Worm (Caenorhabditis elegans) whole organism, L2 larva: Measurements from ENCODE around the gene ZK507.1.

Experiments used
- elt-1 ChIP-seq: fragments of 150-350 bp; optimal IDR thresholded peaks from 2 replicates; lab custom pipeline; 2014; ENCODE audit warnings: missing biosample characterization, missing genetic modification characterization
- unc-62 ChIP-seq: fragments of 150-350 bp; optimal IDR thresholded peaks from 2 replicates; lab custom pipeline; 2014; ENCODE audit warnings: missing biosample characterization, missing genetic modification reagents, missing genetic modification characterization

DNA sequence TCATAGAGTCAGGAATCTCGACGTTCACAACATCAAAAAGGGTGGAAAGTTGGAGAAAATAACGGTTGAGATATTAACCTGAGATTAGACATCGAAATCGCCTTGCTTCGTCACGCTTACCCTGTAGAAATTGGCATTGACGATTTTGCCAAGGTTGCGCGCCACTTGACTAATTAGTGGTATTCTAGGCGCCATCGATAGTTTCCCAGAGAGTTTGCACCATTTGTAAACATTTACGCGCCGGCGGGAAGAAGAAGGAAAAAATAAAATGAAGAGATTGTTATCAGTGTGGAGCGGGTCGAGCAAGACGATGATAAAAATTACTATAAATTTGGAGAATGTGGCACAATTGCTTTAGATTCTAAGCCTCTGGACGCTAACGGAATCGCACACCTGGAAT is 9.2 kb upstream of the ZK507.1 start:
- no peak for TF ChIP-seq elt-1 (tag; lab: Kevin White, UChicago)
- no peak for TF ChIP-seq unc-62 (GFP tag; lab: Kevin White, UChicago)
